Fruit fly (Drosophila melanogaster): Measurements from ENCODE around the gene Crtc.

- TF ChIP-seq kay (GFP tag; ENCODE audit: borderline replicate concordance) (no peak), CG12768 (GFP tag; optimal IDR thresholded peaks at IDR 0.05) (peak; percentile 2), CG11617 (GFP tag; optimal IDR thresholded peaks at IDR 0.05) (no peak), CG1620 (GFP tag; optimal IDR thresholded peaks at IDR 0.05) (peak; percentile 20), CG14711 (tag; optimal IDR thresholded peaks at IDR 0.05) (peak; percentile 76), CG33017 (tag; optimal IDR thresholded peaks at IDR 0.05) (no peak)
Observed at dm6 chr3L:17668945-17669779, at the start of gene Crtc.

Measured in whole organism, adult.